Fruit fly (Drosophila melanogaster): Measurements from ENCODE around the gene Alp4.
A peak's percentile ranks its signal among the peaks of the same experiment; 100 is the strongest.

Gene Alp4

DNA sequence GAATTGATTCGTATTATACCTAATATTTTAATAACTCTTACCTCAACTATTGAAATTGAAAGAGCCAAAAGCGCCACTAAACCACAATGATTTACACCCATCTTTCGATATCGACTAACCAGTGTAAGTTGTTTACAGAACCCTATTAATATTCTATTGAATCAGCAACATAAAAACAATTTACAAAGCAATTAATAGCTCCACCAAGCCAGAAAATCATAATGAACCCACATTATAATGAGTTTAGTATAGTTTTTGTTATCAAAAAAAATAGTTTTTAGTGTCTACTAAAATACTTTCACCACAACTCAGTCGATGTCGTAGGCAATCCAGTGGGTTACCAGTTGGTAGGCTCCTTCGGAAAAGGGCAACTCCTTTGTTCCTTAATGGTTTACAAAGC lies 3.7 kb upstream of the Alp4 start, which contains the start of gene CG33920:
CG33920 (minus strand) TSS at position 101 of the 400 bp plus-strand sequence.
- TF ChIP-seq fd96Ca (GFP tag; IDR thresholded peaks at IDR 0.05) (no peak), CG4496 (GFP tag; IDR thresholded peaks at IDR 0.05) (no peak), CG17806 (tag; optimal IDR thresholded peaks at IDR 0.05) (no peak), Pif1B (GFP tag; optimal IDR thresholded peaks at IDR 0.05) (no peak), rn (GFP tag; IDR thresholded peaks at IDR 0.05) (no peak), D1 (tag; optimal IDR thresholded peaks at IDR 0.05) (no peak)

DNA sequence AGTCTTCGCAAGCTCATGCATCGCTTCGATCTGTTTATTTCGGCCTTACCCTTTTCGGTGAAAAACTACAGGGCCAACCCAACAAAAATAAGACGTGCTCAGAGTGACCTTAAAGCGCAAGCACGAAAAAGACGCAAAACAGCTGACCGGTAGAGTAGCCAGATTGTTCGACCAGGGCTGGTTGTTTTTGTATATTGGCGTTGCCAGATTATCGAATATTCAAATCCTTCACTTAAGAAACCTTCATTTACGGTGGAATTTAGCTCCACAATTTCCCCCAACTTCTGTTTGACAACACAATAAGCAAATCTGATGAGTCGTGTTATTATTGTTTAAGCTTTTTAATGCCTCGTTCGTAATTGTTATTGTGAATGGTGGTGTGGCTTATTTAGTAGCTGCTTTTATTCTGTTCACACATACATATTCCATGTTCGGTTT lies 5.1 kb downstream of the Alp4 start, which contains the start of gene Chchd3:
Chchd3 (minus strand) TSS at position 132 of the 438 bp plus-strand sequence.
- TF ChIP-seq CG8301 (tag; optimal IDR thresholded peaks at IDR 0.05) (no peak), CG34367 (tag; optimal IDR thresholded peaks at IDR 0.05) (no peak)

DNA sequence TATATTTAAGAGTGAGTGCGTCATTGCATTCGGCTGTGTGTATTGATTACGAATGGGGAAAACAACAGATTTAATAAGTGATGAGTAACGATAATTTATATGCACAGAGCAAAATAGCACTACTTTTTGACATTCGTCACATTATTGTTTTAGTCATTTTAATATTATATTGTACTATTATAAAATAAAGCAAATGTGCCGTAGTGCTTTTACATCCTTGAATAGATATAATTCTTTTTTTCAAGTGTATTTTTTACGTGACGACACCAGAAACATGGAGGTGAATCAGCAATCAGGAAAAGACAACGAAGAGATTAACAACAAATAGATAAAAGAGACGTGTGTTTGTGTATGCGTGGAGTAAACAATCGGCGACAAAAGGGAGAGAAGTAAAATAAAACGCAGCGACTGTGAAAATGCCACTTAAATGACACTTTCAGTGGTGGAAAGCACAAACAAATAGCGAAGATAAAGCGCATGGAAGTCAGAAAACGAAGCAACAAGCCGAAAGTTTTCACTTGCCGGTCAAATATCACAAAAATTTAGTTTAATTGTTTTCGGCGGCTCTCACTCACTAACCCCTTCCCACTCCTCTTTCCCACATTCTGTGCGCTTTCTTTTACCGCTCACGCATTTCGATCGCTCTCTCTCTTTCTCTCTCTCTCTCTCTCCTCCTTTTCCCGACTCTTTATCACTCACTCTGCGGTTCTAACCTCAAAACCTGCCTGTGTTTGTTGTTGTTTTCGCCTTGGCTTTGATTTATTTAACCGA lies 10.5 kb downstream of the Alp4 start:
- peak; percentile 56; the same call in 1 of the 2 replicates for TF ChIP-seq CG12605 (GFP tag; IDR thresholded peaks at IDR 0.05)
- peak; percentile 82 for TF ChIP-seq CG9948 (tag; optimal IDR thresholded peaks at IDR 0.05)
- no peak for TF ChIP-seq Pif1A (GFP tag; optimal IDR thresholded peaks at IDR 0.05)
- TF ChIP-seq CG10348 (GFP tag; IDR thresholded peaks at IDR 0.05), result no peak
- no peak for TF ChIP-seq EcR (GFP tag; optimal IDR thresholded peaks at IDR 0.05)
- TF ChIP-seq rn (GFP tag; IDR thresholded peaks at IDR 0.05), result 0 out of 2 replicates have a peak, but pooled peaks have one; percentile 56
- peak; percentile 4 for TF ChIP-seq D1 (tag; optimal IDR thresholded peaks at IDR 0.05)
- TF ChIP-seq CG17806 (tag; optimal IDR thresholded peaks at IDR 0.05), result peak; percentile 84
- TF ChIP-seq CG8301 (tag; optimal IDR thresholded peaks at IDR 0.05), result peak; percentile 84
- no peak for TF ChIP-seq CG13204 (GFP tag; optimal IDR thresholded peaks at IDR 0.05)
- peak; percentile 78 for TF ChIP-seq Pif1B (GFP tag; optimal IDR thresholded peaks at IDR 0.05)
- no peak for TF ChIP-seq fd96Ca (GFP tag; IDR thresholded peaks at IDR 0.05)
- peak; percentile 81 for TF ChIP-seq CG32121 (GFP tag; IDR thresholded peaks at IDR 0.05)
- TF ChIP-seq CG15710 (tag; optimal IDR thresholded peaks at IDR 0.05), result peak; percentile 86
- TF ChIP-seq Snoo (tag; optimal IDR thresholded peaks at IDR 0.05), result peak; percentile 90
- TF ChIP-seq Ets98B (GFP tag; IDR thresholded peaks at IDR 0.05), result peak; percentile 83
- TF ChIP-seq CG14655 (GFP tag; optimal IDR thresholded peaks at IDR 0.05), result peak; percentile 85
- TF ChIP-seq CG34367 (tag; optimal IDR thresholded peaks at IDR 0.05), result peak; percentile 70
- TF ChIP-seq gl (tag; optimal IDR thresholded peaks at IDR 0.05), result peak; percentile 41
- TF ChIP-seq CG8159 (tag; optimal IDR thresholded peaks at IDR 0.05), result peak; percentile 90
- TF ChIP-seq CG4496 (GFP tag; IDR thresholded peaks at IDR 0.05), result peak; percentile 89; the same call in 2 of the 3 replicates

DNA sequence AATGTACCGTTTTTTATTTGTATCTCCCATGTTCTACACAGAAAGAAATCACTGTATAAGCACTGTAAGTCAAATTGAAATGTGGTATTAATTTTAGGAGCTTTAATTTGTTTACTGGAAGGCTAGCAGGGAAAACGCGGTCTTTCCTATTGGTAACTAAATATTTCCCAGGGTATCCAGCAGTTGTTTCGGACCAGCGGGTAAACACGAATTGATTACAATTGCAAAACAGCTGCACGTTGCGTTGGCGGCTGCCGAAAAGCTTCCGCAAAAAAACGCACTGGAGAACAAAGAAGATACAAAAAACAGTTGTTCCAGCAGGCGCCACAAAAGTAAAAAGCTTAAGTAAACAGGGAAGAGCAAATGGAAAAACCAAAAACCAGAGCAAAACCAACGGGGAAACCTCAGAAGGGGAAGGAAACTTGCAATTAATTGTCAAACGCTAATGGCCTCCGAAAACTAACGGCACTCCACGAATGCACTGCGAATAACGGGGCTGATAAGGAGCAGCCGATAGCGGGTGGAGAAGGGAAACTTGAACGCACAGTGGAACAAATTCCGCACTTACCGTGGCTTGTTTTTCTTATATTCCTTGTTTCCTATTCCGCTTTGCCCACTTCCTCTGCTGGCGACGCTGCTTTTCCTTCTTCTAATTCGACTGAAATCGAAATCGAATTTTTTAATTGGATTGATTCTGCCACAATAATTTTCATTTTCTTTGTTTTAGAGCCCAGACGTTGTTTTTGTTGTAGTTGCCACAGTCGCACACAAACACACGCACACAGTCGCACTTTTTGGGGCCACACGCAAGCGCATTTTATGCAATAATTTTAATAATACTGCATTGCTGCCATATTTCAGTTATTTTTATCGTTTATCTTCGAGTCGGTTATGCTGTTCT lies 11.3 kb downstream of the Alp4 start:
- no peak for TF ChIP-seq CG10348 (GFP tag; IDR thresholded peaks at IDR 0.05)
- TF ChIP-seq CG12605 (GFP tag; IDR thresholded peaks at IDR 0.05), result peak; percentile 70; the same call in 1 of the 2 replicates
- TF ChIP-seq CG13204 (GFP tag; optimal IDR thresholded peaks at IDR 0.05), result no peak
- TF ChIP-seq D1 (tag; optimal IDR thresholded peaks at IDR 0.05), result no peak
- no peak for TF ChIP-seq Pif1B (GFP tag; optimal IDR thresholded peaks at IDR 0.05)
- TF ChIP-seq CG17806 (tag; optimal IDR thresholded peaks at IDR 0.05), result peak; percentile 26
- TF ChIP-seq CG8301 (tag; optimal IDR thresholded peaks at IDR 0.05), result peak; percentile 37
- no peak for TF ChIP-seq CG15710 (tag; optimal IDR thresholded peaks at IDR 0.05)
- TF ChIP-seq EcR (GFP tag; optimal IDR thresholded peaks at IDR 0.05), result no peak
- peak; percentile 33; the same call in 1 of the 2 replicates for TF ChIP-seq rn (GFP tag; IDR thresholded peaks at IDR 0.05)
- TF ChIP-seq CG4496 (GFP tag; IDR thresholded peaks at IDR 0.05), result peak; percentile 78
- TF ChIP-seq CG8159 (tag; optimal IDR thresholded peaks at IDR 0.05), result peak; percentile 24
- no peak for TF ChIP-seq gl (tag; optimal IDR thresholded peaks at IDR 0.05)
- TF ChIP-seq Ets98B (GFP tag; IDR thresholded peaks at IDR 0.05), result peak; percentile 75
- TF ChIP-seq CG32121 (GFP tag; IDR thresholded peaks at IDR 0.05), result peak; percentile 48; the same call in 1 of the 2 replicates
- TF ChIP-seq Pif1A (GFP tag; optimal IDR thresholded peaks at IDR 0.05), result peak; percentile 38
- TF ChIP-seq CG14655 (GFP tag; optimal IDR thresholded peaks at IDR 0.05), result peak; percentile 60
- TF ChIP-seq CG9948 (tag; optimal IDR thresholded peaks at IDR 0.05), result no peak
- peak; percentile 86 for TF ChIP-seq fd96Ca (GFP tag; IDR thresholded peaks at IDR 0.05)
- no peak for TF ChIP-seq CG34367 (tag; optimal IDR thresholded peaks at IDR 0.05)
- no peak for TF ChIP-seq Snoo (tag; optimal IDR thresholded peaks at IDR 0.05)

DNA sequence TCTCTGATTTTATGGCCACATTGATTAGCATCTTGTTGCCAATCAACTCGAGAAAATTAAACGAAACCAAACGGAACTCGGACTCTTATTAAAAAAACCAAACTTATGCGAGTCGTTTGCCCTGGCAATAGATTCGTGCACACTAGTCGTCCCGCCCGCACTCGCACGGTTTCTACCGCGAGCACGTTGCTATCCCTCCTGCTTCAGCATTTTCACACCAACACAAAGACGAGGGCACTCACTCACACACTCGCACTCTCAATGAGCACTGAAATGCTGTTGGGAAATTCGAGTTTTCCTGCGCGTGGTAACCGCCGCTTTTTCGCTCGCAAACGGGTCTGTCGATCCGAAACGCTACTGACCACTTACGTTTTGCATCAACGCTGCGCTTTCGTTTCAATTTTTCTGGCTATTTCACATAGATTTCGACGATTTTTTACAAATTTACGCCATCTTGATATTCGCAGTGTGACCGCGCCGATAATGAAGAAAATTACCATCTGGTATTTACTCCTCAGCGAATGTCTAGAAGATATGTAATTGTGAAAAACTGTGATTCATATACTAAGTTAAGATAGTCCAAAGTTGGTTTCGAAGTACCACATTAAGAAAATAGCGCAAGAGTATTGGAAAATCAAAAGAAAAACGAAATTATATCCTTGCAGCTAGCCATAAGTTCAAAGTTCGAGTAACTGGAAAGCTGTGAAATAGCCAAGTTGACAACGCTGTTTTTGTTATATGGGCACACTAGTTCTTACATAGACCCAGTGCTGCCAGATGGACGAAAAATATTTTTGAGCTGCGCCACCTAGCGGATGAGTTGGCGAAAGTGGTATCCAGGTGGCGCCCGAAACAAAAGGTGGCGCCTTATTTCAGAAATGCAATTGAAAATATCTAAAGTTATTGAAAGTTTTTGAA lies 12.2 kb downstream of the Alp4 start, which contains the start of gene dco:
dco (minus strand) TSS at position 503 of the 918 bp plus-strand sequence.
- no peak for TF ChIP-seq rn (GFP tag; IDR thresholded peaks at IDR 0.05)
- no peak for TF ChIP-seq CG14655 (GFP tag; optimal IDR thresholded peaks at IDR 0.05)
- no peak for TF ChIP-seq Snoo (tag; optimal IDR thresholded peaks at IDR 0.05)
- TF ChIP-seq fd96Ca (GFP tag; IDR thresholded peaks at IDR 0.05), result no peak
- TF ChIP-seq EcR (GFP tag; optimal IDR thresholded peaks at IDR 0.05), result no peak
- TF ChIP-seq Pif1B (GFP tag; optimal IDR thresholded peaks at IDR 0.05), result no peak
- TF ChIP-seq Ets98B (GFP tag; IDR thresholded peaks at IDR 0.05), result 0 out of 2 replicates have a peak, but pooled peaks have one; percentile 21
- no peak for TF ChIP-seq D1 (tag; optimal IDR thresholded peaks at IDR 0.05)
- TF ChIP-seq CG32121 (GFP tag; IDR thresholded peaks at IDR 0.05), result no peak
- TF ChIP-seq CG34367 (tag; optimal IDR thresholded peaks at IDR 0.05), result no peak
- TF ChIP-seq gl (tag; optimal IDR thresholded peaks at IDR 0.05), result no peak
- TF ChIP-seq CG17806 (tag; optimal IDR thresholded peaks at IDR 0.05), result peak; percentile 22
- peak; percentile 58 for TF ChIP-seq CG4496 (GFP tag; IDR thresholded peaks at IDR 0.05)
- no peak for TF ChIP-seq CG10348 (GFP tag; IDR thresholded peaks at IDR 0.05)
- TF ChIP-seq CG9948 (tag; optimal IDR thresholded peaks at IDR 0.05), result no peak
